Fruit fly (Drosophila melanogaster): Measurements from ENCODE around the gene Rph.
A peak's percentile ranks its signal among the peaks of the same experiment; 100 is the strongest.

Gene Rph

DNA sequence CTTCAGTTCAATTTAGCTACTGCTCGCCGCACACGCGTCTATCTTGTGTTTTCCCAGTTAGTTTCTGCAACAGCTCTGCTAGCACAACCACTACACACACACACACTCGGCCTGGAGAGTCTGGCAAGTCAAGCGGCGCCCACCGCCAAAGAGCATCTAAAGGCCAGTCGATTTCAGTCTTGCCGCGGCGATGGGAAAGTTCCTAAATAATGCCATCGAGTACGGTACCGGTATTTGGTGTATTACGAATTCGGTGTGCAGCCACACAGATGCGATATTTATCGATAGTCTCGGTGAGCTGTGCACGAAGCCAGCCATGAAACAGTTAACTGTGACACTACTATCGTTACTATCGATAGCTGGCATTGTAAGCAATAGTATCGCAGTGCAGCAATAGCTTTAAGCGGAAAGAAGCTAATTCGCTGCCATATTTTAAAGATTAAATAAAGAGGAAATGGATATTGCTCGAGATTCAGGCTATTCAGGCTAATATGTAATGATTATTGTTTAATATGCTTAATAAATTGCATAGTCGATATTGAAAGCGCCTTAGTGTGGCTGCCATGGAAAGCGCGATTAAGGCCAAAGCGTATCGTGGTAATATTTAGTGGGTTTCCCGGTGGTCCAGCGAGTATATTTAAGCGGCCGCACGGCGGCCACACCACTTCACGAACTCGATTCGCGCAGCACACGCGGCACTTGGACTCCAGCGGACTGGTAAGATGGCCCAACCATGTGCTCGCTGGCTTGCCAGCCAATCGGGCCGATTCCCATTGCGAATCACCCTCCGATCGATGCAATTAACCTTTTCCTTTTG, 12.5 kb downstream of the Rph start, which contains the start of gene stx (continued):
- peak; percentile 100 for TF ChIP-seq BEAF-32 (GFP tag; optimal IDR thresholded peaks at IDR 0.05)
- TF ChIP-seq CG8290 (GFP tag; optimal IDR thresholded peaks at IDR 0.05) = no peak
- peak in 1 of 2 experiments; percentile 80 for TF ChIP-seq CG8290 (tag; optimal IDR thresholded peaks at IDR 0.05)
- no peak for TF ChIP-seq CG4404 (GFP tag; IDR thresholded peaks at IDR 0.05)
- TF ChIP-seq disco-r (GFP tag; optimal IDR thresholded peaks at IDR 0.05) = no peak
- no peak for TF ChIP-seq Hsf (GFP tag; optimal IDR thresholded peaks at IDR 0.05)
- no peak for TF ChIP-seq CG9817 (tag; optimal IDR thresholded peaks at IDR 0.05)
- no peak for TF ChIP-seq Camta (GFP tag; optimal IDR thresholded peaks at IDR 0.05)
- no peak for TF ChIP-seq abd-A (tag; optimal IDR thresholded peaks at IDR 0.05)
- TF ChIP-seq Hmr (GFP tag; optimal IDR thresholded peaks at IDR 0.05) = peak; percentile 46
- peak; percentile 96 for TF ChIP-seq HLH4C (GFP tag; IDR thresholded peaks at IDR 0.05; ENCODE audit: partially characterized antibody)
- no peak for TF ChIP-seq nau (GFP tag; optimal IDR thresholded peaks at IDR 0.05)
- TF ChIP-seq CG3726 (GFP tag; IDR thresholded peaks at IDR 0.05) = no peak
- TF ChIP-seq chn (GFP tag; optimal IDR thresholded peaks at IDR 0.05) = no peak
- TF ChIP-seq Hey (tag; optimal IDR thresholded peaks at IDR 0.05) = no peak
- peak; percentile 48 for TF ChIP-seq CG7987 (GFP tag; optimal IDR thresholded peaks at IDR 0.05)
- no peak for TF ChIP-seq CG7745 (tag; optimal IDR thresholded peaks at IDR 0.05)
- no peak for TF ChIP-seq CG17802 (tag; optimal IDR thresholded peaks at IDR 0.05)
- TF ChIP-seq CG31441 (GFP tag; IDR thresholded peaks at IDR 0.05) = peak; percentile 43; the same call in 1 of the 2 replicates
- peak; percentile 26 for TF ChIP-seq Abd-B (GFP tag; optimal IDR thresholded peaks at IDR 0.05)
- TF ChIP-seq Nf-YA (GFP tag; IDR thresholded peaks at IDR 0.05) = no peak
- TF ChIP-seq Awh (GFP tag; IDR thresholded peaks at IDR 0.05) = peak; percentile 47; the same call in 1 of the 2 replicates
- peak; percentile 100 for TF ChIP-seq knrl (GFP tag; IDR thresholded peaks at IDR 0.05; ENCODE audit: partially characterized antibody)
- no peak for TF ChIP-seq corto (GFP tag; optimal IDR thresholded peaks at IDR 0.05)
- no peak for TF ChIP-seq GATAe (GFP tag; conservative IDR thresholded peaks at IDR 0.05)
- no peak for TF ChIP-seq br (optimal IDR thresholded peaks at IDR 0.05)
- TF ChIP-seq HLHmδ (GFP tag; optimal IDR thresholded peaks at IDR 0.05) = peak; percentile 91
- TF ChIP-seq Ptx1 (GFP tag; IDR thresholded peaks at IDR 0.05) = no peak
- TF ChIP-seq ken (GFP tag; IDR thresholded peaks at IDR 0.05) = peak; percentile 56; the same call in 1 of the 3 replicates
- TF ChIP-seq p53 (GFP tag; optimal IDR thresholded peaks at IDR 0.05) = no peak
- TF ChIP-seq sob (GFP tag; IDR thresholded peaks at IDR 0.05) = peak; percentile 59; the same call in 1 of the 2 replicates
- peak; percentile 35; the same call in 1 of the 2 replicates for TF ChIP-seq CG3847 (GFP tag; IDR thresholded peaks at IDR 0.05)
- TF ChIP-seq onecut (GFP tag; IDR thresholded peaks at IDR 0.05) = peak; percentile 59
- TF ChIP-seq Med (GFP tag) = peak; percentile 86
- peak; percentile 65 for TF ChIP-seq lab (GFP tag; optimal IDR thresholded peaks at IDR 0.05)
- TF ChIP-seq MBD-R2 (GFP tag; IDR thresholded peaks at IDR 0.05) = peak; percentile 35
- no peak for TF ChIP-seq mam (GFP tag; optimal IDR thresholded peaks at IDR 0.05)
- TF ChIP-seq hb (GFP tag; IDR thresholded peaks at IDR 0.05; ENCODE audit: partially characterized antibody) = peak; percentile 98
- peak; percentile 80 for TF ChIP-seq CG11456 (GFP tag; IDR thresholded peaks at IDR 0.05)
- no peak for TF ChIP-seq CG4282 (GFP tag; optimal IDR thresholded peaks at IDR 0.05)
- TF ChIP-seq her (GFP tag; optimal IDR thresholded peaks at IDR 0.05) = no peak
- peak; percentile 62 for TF ChIP-seq CG12659 (GFP tag; optimal IDR thresholded peaks at IDR 0.05)
- peak; percentile 35 for TF ChIP-seq Myb (GFP tag; optimal IDR thresholded peaks at IDR 0.05)
- peak; percentile 38 for TF ChIP-seq Tbp (GFP tag; optimal IDR thresholded peaks at IDR 0.05)
- TF ChIP-seq CG11085 (GFP tag; IDR thresholded peaks at IDR 0.05) = peak; percentile 27; the same call in 1 of the 2 replicates
- TF ChIP-seq CG15073 (GFP tag; optimal IDR thresholded peaks at IDR 0.05) = no peak
- TF ChIP-seq pfk (GFP tag; optimal IDR thresholded peaks at IDR 0.05) = no peak
- no peak for TF ChIP-seq seq (GFP tag; IDR thresholded peaks at IDR 0.05)
- TF ChIP-seq CG6813 (GFP tag; optimal IDR thresholded peaks at IDR 0.05) = no peak
- TF ChIP-seq CG7556 (GFP tag; optimal IDR thresholded peaks at IDR 0.05) = no peak

All from whole organism, embryonic.